Worm (Caenorhabditis elegans) whole organism, L4/young adult: ENCODE measurements around the gene F21D5.4.
"Not testable (repeated sequence)": the region's sequence is repeated elsewhere in the genome, so short reads cannot be mapped to it uniquely, and the experiment has no call there.

Source experiments
- W03F9.2 ChIP-seq: fragments of 150-350 bp; optimal IDR thresholded peaks from 2 replicates; lab custom pipeline; 2014; ENCODE audit warnings: missing biosample characterization, missing genetic modification characterization
- dao-5 ChIP-seq: sonication (generic microtip); optimal IDR thresholded peaks from 2 replicates; lab custom pipeline; 2016; ENCODE audit warnings: missing genotype, missing genetic modification characterization, moderate library complexity, missing compliant biosample characterization
- him-1 ChIP-seq: sonication (generic microtip); optimal IDR thresholded peaks from 2 replicates; lab custom pipeline; 2016; ENCODE audit warnings: missing genotype, missing genetic modification reagents, missing genetic modification characterization, missing compliant biosample characterization

F21D5.4 gene

ce11 chrIV:8769539-8769938, 31.7 kb downstream of the F21D5.4 start, which contains the start of gene F20C5.5:
Gene F20C5.5 (minus strand): TSS chrIV:8769639.
- no peak for TF ChIP-seq him-1 (tag; lab: Kevin White, UChicago)
- TF ChIP-seq dao-5 (tag; lab: Kevin White, UChicago) = no peak
- no peak for TF ChIP-seq W03F9.2 (tag; lab: Kevin White, UChicago)

DNA sequence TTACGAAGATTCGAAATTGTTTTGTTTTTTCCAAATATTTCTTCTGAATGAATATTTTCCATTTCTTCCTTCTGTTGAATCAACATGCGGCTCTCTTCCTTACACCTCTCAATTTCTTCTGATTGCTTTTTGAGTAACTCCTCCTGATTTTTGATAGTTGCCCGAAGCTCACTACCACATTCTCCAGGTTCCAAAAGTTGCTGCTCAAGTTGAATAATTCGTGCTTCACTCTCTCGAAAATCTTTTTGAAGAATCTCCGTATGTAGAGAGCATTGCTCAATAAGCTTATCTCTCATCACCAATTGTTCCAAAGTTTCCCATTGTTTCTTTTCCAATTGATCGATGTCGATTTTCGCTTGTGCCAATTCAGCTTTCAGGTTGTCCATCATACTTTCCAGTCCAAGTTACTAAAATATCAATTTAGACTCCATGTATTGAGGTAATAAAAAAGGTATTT, 34.9 kb downstream of the F21D5.4 start, which contains the start of gene F20C5.6:
TSS of gene F20C5.6 (minus strand) at position 407 of the 457 bp plus-strand sequence.
- TF ChIP-seq him-1 (tag; lab: Kevin White, UChicago) (no peak), W03F9.2 (tag; lab: Kevin White, UChicago) (no peak), dao-5 (tag; lab: Kevin White, UChicago) (no peak)

ce11 chrIV:8778045-8778444, 40.2 kb downstream of the F21D5.4 start, which contains the start of gene C33D9.6:
Gene C33D9.6 (minus strand): TSS chrIV:8778145.
- TF ChIP-seq him-1 (tag; lab: Kevin White, UChicago) (no peak), dao-5 (tag; lab: Kevin White, UChicago) (no peak), W03F9.2 (tag; lab: Kevin White, UChicago) (no peak)

DNA sequence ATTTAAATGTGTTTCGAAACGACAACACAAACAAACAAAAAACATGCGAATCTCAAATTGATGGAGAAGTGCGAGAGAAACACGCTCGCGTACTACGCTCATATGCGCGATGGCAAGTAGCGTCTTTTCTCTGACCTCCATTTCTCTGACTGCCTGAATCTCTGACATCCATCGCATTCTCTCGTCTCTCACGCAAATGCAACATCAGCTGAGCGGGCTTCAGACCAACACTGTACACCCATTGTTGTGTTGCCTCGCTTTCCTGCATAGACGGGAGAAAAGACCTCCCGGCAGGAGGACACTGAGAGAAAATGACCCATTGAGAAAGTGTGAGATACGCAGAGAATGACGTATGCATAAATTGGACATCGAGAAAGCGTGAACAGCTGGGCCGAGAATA, 44.3 kb downstream of the F21D5.4 start:
- TF ChIP-seq dao-5 (tag; lab: Kevin White, UChicago) (no peak), him-1 (tag; lab: Kevin White, UChicago) (no peak), W03F9.2 (tag; lab: Kevin White, UChicago) (no peak)

DNA sequence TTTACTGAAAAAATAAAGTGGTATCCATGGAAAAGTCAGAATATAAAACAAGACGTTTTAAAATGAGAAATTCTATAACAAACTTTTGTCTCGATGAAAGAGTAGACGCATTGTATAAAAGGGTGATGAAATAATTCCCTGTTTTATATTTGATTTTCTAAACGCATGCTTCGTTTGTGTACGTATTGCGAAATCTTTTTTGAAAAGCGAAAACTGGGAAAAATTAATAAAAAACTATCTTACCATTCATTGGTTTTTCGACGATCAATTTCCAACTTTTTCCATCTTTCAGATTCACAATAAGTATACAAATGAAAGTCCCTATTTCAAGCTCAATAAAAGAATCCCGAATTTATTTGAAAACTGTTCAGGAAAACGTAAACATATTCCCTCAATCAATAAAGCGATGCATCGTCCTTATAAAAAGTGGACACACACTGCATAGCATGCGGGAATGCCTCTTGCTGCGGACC, 47.0 kb downstream of the F21D5.4 start, which contains the start of gene C33D9.13:
TSS of gene C33D9.13 (minus strand) at position 423 of the 473 bp plus-strand sequence.
- no peak for TF ChIP-seq him-1 (tag; lab: Kevin White, UChicago)
- TF ChIP-seq W03F9.2 (tag; lab: Kevin White, UChicago) = no peak
- TF ChIP-seq dao-5 (tag; lab: Kevin White, UChicago) = no peak

ce11 chrIV:8786654-8787053, 48.8 kb downstream of the F21D5.4 start, which contains the start of gene C33D9.8:
Gene C33D9.8 (minus strand): TSS chrIV:8786752.
- TF ChIP-seq dao-5 (tag; lab: Kevin White, UChicago) (no peak), him-1 (tag; lab: Kevin White, UChicago) (no peak), W03F9.2 (tag; lab: Kevin White, UChicago) (no peak)

DNA sequence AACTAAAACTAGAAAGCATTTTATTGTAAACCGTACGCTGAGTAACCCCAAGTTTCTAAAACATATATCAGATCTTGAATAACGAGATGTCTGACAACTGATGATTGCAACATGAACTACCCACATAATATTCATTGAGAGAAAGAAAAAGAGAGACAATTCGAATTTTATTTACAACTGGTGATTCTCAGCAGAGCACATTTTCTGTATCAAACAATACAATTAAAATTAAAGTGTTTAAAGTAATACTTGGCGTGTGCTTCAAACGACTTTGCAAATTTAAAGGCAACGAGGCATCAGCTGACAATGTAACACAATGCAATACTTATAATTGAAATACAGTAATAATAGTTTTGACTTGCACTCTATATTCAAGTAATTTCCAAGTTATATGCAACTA, 50.2 kb downstream of the F21D5.4 start, which contains the start of gene C33D9.10:
TSS of gene C33D9.10 (minus strand) at position 101 of the 400 bp plus-strand sequence.
- not testable (repeated sequence) for TF ChIP-seq W03F9.2, dao-5, him-1 (tag; lab: Kevin White, UChicago)
